Fruit fly (Drosophila melanogaster): Measurements from ENCODE around the gene SAK.

The SAK gene

DNA sequence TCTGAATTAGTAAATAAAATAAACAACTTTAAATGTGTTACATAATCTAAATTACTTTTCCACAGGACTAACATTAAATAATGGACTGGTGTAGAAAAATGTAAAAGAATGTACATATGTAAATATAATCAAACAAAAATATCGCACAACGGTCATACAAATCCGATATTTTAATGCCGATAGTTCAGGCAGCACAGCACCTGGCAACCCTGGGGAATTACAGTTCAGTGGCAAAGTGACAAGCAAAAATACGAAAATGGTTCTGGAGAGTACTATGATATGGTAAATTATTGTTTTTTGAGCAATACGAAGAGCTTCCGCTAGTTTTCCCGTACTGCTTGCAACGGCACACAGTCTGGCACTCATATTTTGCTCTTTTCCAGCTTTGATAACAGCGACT is 21.2 kb upstream of the SAK start, which contains the start of gene Rpn10 (continued):
- no peak for TF ChIP-seq oc (tag; optimal IDR thresholded peaks at IDR 0.05)
- no peak for TF ChIP-seq CG12744 (GFP tag; optimal IDR thresholded peaks at IDR 0.05)
- TF ChIP-seq Dad (GFP tag; optimal IDR thresholded peaks at IDR 0.05): no peak
- TF ChIP-seq CG2678 (tag; optimal IDR thresholded peaks at IDR 0.05): no peak
- TF ChIP-seq CG31224 (GFP tag; IDR thresholded peaks at IDR 0.05): no peak
- TF ChIP-seq Opbp (GFP tag; IDR thresholded peaks at IDR 0.05; ENCODE audit: partially characterized antibody): peak; percentile 98
- TF ChIP-seq CG13624 (GFP tag; optimal IDR thresholded peaks at IDR 0.05): peak; percentile 29
- peak; percentile 61; the same call in 1 of the 3 replicates for TF ChIP-seq CG34422 (GFP tag; IDR thresholded peaks at IDR 0.05)
- TF ChIP-seq p53 (GFP tag; optimal IDR thresholded peaks at IDR 0.05): peak; percentile 31
- peak; percentile 98 for TF ChIP-seq CG13287 (GFP tag; IDR thresholded peaks at IDR 0.05; ENCODE audit: partially characterized antibody)
- TF ChIP-seq CG10274 (GFP tag; optimal IDR thresholded peaks at IDR 0.05): no peak
- no peak for TF ChIP-seq tup (GFP tag; optimal IDR thresholded peaks at IDR 0.05)
- TF ChIP-seq CG2712 (tag; optimal IDR thresholded peaks at IDR 0.05): peak; percentile 53
- peak; percentile 49 for TF ChIP-seq Chrac-16 (GFP tag; optimal IDR thresholded peaks at IDR 0.05)
- no peak for TF ChIP-seq CrebB (tag; optimal IDR thresholded peaks at IDR 0.05)
- peak; percentile 93 for TF ChIP-seq CG2129 (GFP tag; IDR thresholded peaks at IDR 0.05; ENCODE audit: partially characterized antibody)
- no peak for TF ChIP-seq onecut (GFP tag; IDR thresholded peaks at IDR 0.05)
- no peak for TF ChIP-seq Adf1 (GFP tag; IDR thresholded peaks at IDR 0.05)
- no peak for TF ChIP-seq lmd (GFP tag; IDR thresholded peaks at IDR 0.05)
- peak; percentile 50 for TF ChIP-seq CG8290 (GFP tag; optimal IDR thresholded peaks at IDR 0.05)
- peak in 1 of 2 experiments; percentile 66 for TF ChIP-seq CG8290 (tag; optimal IDR thresholded peaks at IDR 0.05)
- TF ChIP-seq CG14014 (GFP tag; IDR thresholded peaks at IDR 0.05): peak; percentile 49; the same call in 1 of the 2 replicates
- TF ChIP-seq maf-S (GFP tag; optimal IDR thresholded peaks at IDR 0.05): peak; percentile 17
- no peak for TF ChIP-seq stc (GFP tag; IDR thresholded peaks at IDR 0.05)
- TF ChIP-seq Antp (GFP tag; optimal IDR thresholded peaks at IDR 0.05): peak; percentile 29
- peak; percentile 45 for TF ChIP-seq zen (tag; optimal IDR thresholded peaks at IDR 0.05)
- peak; percentile 5 for TF ChIP-seq CG8944 (GFP tag; optimal IDR thresholded peaks at IDR 0.05)
- TF ChIP-seq CG2889 (GFP tag; IDR thresholded peaks at IDR 0.05): no peak
- TF ChIP-seq twi (tag; optimal IDR thresholded peaks at IDR 0.05): peak; percentile 24
- TF ChIP-seq gce (GFP tag; IDR thresholded peaks at IDR 0.05): no peak; the same call in 2 of the 3 replicates
- peak; percentile 93 for TF ChIP-seq CG9797 (GFP tag; optimal IDR thresholded peaks at IDR 0.05)
- peak; percentile 71 for TF ChIP-seq gfzf (GFP tag; optimal IDR thresholded peaks at IDR 0.05)
- peak; percentile 94 for TF ChIP-seq chinmo (GFP tag; IDR thresholded peaks at IDR 0.05; ENCODE audit: partially characterized antibody)
- TF ChIP-seq nerfin-2 (GFP tag; IDR thresholded peaks at IDR 0.05; ENCODE audit: partially characterized antibody): peak; percentile 90
- no peak for TF ChIP-seq cwo (GFP tag; optimal IDR thresholded peaks at IDR 0.05)
- TF ChIP-seq CG3847 (GFP tag; IDR thresholded peaks at IDR 0.05): peak; percentile 80
- TF ChIP-seq CG7839 (tag; optimal IDR thresholded peaks at IDR 0.05): no peak
- TF ChIP-seq jigr1 (GFP tag; IDR thresholded peaks at IDR 0.05): no peak
- no peak for TF ChIP-seq CG9817 (tag; optimal IDR thresholded peaks at IDR 0.05)
- TF ChIP-seq CG17361 (GFP tag; IDR thresholded peaks at IDR 0.05): peak; percentile 47; the same call in 1 of the 3 replicates
- TF ChIP-seq CG10654 (GFP tag; optimal IDR thresholded peaks at IDR 0.05): peak; percentile 11
- TF ChIP-seq Dp (GFP tag; optimal IDR thresholded peaks at IDR 0.05): peak; percentile 59
- TF ChIP-seq Dip3 (GFP tag; optimal IDR thresholded peaks at IDR 0.05): peak; percentile 21
- peak; percentile 85 for TF ChIP-seq CG30020 (tag; optimal IDR thresholded peaks at IDR 0.05)
- no peak for TF ChIP-seq CG9727 (GFP tag; optimal IDR thresholded peaks at IDR 0.05)
- TF ChIP-seq Atf6 (GFP tag; IDR thresholded peaks at IDR 0.05): no peak
- TF ChIP-seq CG1602 (GFP tag; optimal IDR thresholded peaks at IDR 0.05): peak; percentile 23
- no peak for TF ChIP-seq CG18764 (GFP tag; optimal IDR thresholded peaks at IDR 0.05)
- peak; percentile 40 for TF ChIP-seq chn (GFP tag; optimal IDR thresholded peaks at IDR 0.05)
- TF ChIP-seq CG10431 (GFP tag; optimal IDR thresholded peaks at IDR 0.05): no peak
- TF ChIP-seq Abd-B (GFP tag; optimal IDR thresholded peaks at IDR 0.05): no peak

Data from whole organism, embryonic.